Fruit fly (Drosophila melanogaster): ENCODE measurements around the gene CG8833.

- no peak for TF ChIP-seq Sin3A (optimal IDR thresholded peaks at IDR 0.05)
- no peak for TF ChIP-seq psq (optimal IDR thresholded peaks at IDR 0.05)
Observed at dm6 chr3L:13920632-13920981, 8.2 kb downstream of the CG8833 start.
